Fruit fly (Drosophila melanogaster): ENCODE results near the gene CG42747.

Gene CG42747

dm6 chr3L:6400062-6400750 is at the start of gene CG42747 (continued):
- TF ChIP-seq wdn (GFP tag; IDR thresholded peaks at IDR 0.05) (no peak), B-H1 (GFP tag; IDR thresholded peaks at IDR 0.05) (no peak; the same call in 2 of the 3 replicates), cwo (GFP tag; optimal IDR thresholded peaks at IDR 0.05) (peak; percentile 23), pnt (GFP tag; optimal IDR thresholded peaks at IDR 0.05) (peak; percentile 62), Hsf (GFP tag; optimal IDR thresholded peaks at IDR 0.05) (peak; percentile 68), tgo (GFP tag; IDR thresholded peaks at IDR 0.05) (no peak; the same call in 2 of the 3 replicates), CG7928 (GFP tag; optimal IDR thresholded peaks at IDR 0.05) (no peak), jumu (GFP tag; optimal IDR thresholded peaks at IDR 0.05) (peak; percentile 61), Hey (tag; optimal IDR thresholded peaks at IDR 0.05) (no peak), TFAM (GFP tag; optimal IDR thresholded peaks at IDR 0.05) (no peak), CG14965 (GFP tag; optimal IDR thresholded peaks at IDR 0.05; ENCODE audit: borderline replicate concordance) (no peak), CG13424 (tag; optimal IDR thresholded peaks at IDR 0.05) (peak; percentile 80), dmrt11E (tag; optimal IDR thresholded peaks at IDR 0.05) (peak; percentile 92), ac (GFP tag; optimal IDR thresholded peaks at IDR 0.05) (peak; percentile 75), CG12104 (GFP tag; optimal IDR thresholded peaks at IDR 0.05) (no peak), crc (GFP tag; optimal IDR thresholded peaks at IDR 0.05) (peak; percentile 34), Hr51 (GFP tag; optimal IDR thresholded peaks at IDR 0.05) (peak; percentile 48 to 83), CG11695 (GFP tag; IDR thresholded peaks at IDR 0.05) (peak; percentile 73), so (GFP tag; IDR thresholded peaks at IDR 0.05) (peak; percentile 6; the same call in 1 of the 3 replicates), D19A (tag; optimal IDR thresholded peaks at IDR 0.05) (peak; percentile 81), Meics (GFP tag; optimal IDR thresholded peaks at IDR 0.05) (peak; percentile 53), shn (GFP tag; optimal IDR thresholded peaks at IDR 0.05) (peak; percentile 81), Chrac-16 (GFP tag; optimal IDR thresholded peaks at IDR 0.05) (peak; percentile 63), CG7271 (tag; optimal IDR thresholded peaks at IDR 0.05) (peak; percentile 32), sug (tag; optimal IDR thresholded peaks at IDR 0.05) (no peak), CG1647 (GFP tag; optimal IDR thresholded peaks at IDR 0.05) (peak; percentile 12), Fer2 (tag; optimal IDR thresholded peaks at IDR 0.05) (no peak), CG4424 (GFP tag; optimal IDR thresholded peaks at IDR 0.05) (peak; percentile 76), CG17829 (tag; optimal IDR thresholded peaks at IDR 0.05) (peak; percentile 89), dpn (GFP tag; optimal IDR thresholded peaks at IDR 0.05) (peak; percentile 49 to 61), CG3065 (GFP tag; optimal IDR thresholded peaks at IDR 0.05) (peak; percentile 6), sisA (GFP tag; IDR thresholded peaks at IDR 0.05) (peak; percentile 53; the same call in 1 of the 2 replicates), gro (GFP tag; optimal IDR thresholded peaks at IDR 0.05) (no peak), Side (GFP tag; optimal IDR thresholded peaks at IDR 0.05) (peak; percentile 57), Optix (GFP tag; IDR thresholded peaks at IDR 0.05) (peak; percentile 59; the same call in 1 of the 3 replicates), CG6791 (GFP tag; IDR thresholded peaks at IDR 0.05; ENCODE audit: partially characterized antibody) (peak; percentile 49; the same call in 1 of the 3 replicates), nerfin-1 (tag; optimal IDR thresholded peaks at IDR 0.05) (peak; percentile 71), CG9876 (GFP tag; optimal IDR thresholded peaks at IDR 0.05) (no peak), Sry-δ (GFP tag; optimal IDR thresholded peaks at IDR 0.05) (no peak), Hmr (GFP tag; optimal IDR thresholded peaks at IDR 0.05) (peak; percentile 24), sqz (GFP tag; optimal IDR thresholded peaks at IDR 0.05) (peak; percentile 37), dimm (GFP tag; IDR thresholded peaks at IDR 0.05) (no peak), CG7839 (tag; optimal IDR thresholded peaks at IDR 0.05) (peak; percentile 81), ind (GFP tag; optimal IDR thresholded peaks at IDR 0.05) (peak; percentile 55), zen2 (GFP tag; IDR thresholded peaks at IDR 0.05; ENCODE audit: partially characterized antibody) (peak; percentile 69; the same call in 2 of the 3 replicates), croc (GFP tag; conservative IDR thresholded peaks at IDR 0.05) (peak; percentile 22; the same call in 1 of the 3 replicates), CG5245 (GFP tag; optimal IDR thresholded peaks at IDR 0.05) (peak; percentile 46), Dbx (GFP tag; IDR thresholded peaks at IDR 0.05) (no peak), Ets97D (GFP tag; optimal IDR thresholded peaks at IDR 0.05) (no peak)
